Worm (Caenorhabditis elegans) whole organism, mixed stage, embryonic: ENCODE measurements around the gene C47E12.2.

Source experiments
- bed-3 ChIP-seq: fragments of 200-800 bp; sonication (Bioruptor generic); optimal IDR thresholded peaks from 3 replicates; lab custom pipeline; 2018; ENCODE audit warnings: mild to moderate bottlenecking, missing genetic modification characterization, moderate library complexity, missing compliant biosample characterization
- blmp-1 ChIP-seq: fragments of 150-350 bp; optimal IDR thresholded peaks from 2 replicates; lab custom pipeline; 2014; ENCODE audit warnings: missing biosample characterization, missing genetic modification characterization
- ces-1 ChIP-seq: fragments of 150-350 bp; optimal IDR thresholded peaks from 2 replicates; lab custom pipeline; 2014; ENCODE audit warnings: missing biosample characterization, missing genetic modification reagents, missing genetic modification characterization
- cnd-1 ChIP-seq: fragments of 200-800 bp; sonication (Bioruptor generic); optimal IDR thresholded peaks from 2 replicates; lab custom pipeline; 2018; ENCODE audit warnings: mild to moderate bottlenecking, missing genetic modification characterization, missing compliant biosample characterization
- drap-1 ChIP-seq: fragments of 200-800 bp; sonication (Bioruptor generic); optimal IDR thresholded peaks from 3 replicates; lab custom pipeline; 2018; ENCODE audit warnings: mild to moderate bottlenecking, missing genetic modification characterization, missing compliant biosample characterization
- elt-1 ChIP-seq: sonication (generic microtip); optimal IDR thresholded peaks from 2 replicates; lab custom pipeline; 2017; ENCODE audit warnings: missing genetic modification characterization, mild to moderate bottlenecking, missing compliant biosample characterization, antibody characterized with exemption, moderate library complexity, borderline replicate concordance; ENCODE audit not compliant: insufficient read depth
- elt-3 ChIP-seq: fragments of 150-350 bp; optimal IDR thresholded peaks from 2 replicates; lab custom pipeline; 2014; ENCODE audit warnings: missing biosample characterization, missing genetic modification characterization
- flh-1 ChIP-seq: fragments of 200-800 bp; sonication (Bioruptor generic); optimal IDR thresholded peaks from 2 replicates; lab custom pipeline; 2018; ENCODE audit warnings: mild to moderate bottlenecking, missing genetic modification characterization, moderate library complexity, missing compliant biosample characterization
- ham-2 ChIP-seq: fragments of 200-800 bp; sonication (Bioruptor generic); optimal IDR thresholded peaks from 2 replicates; lab custom pipeline; 2018; ENCODE audit warnings: mild to moderate bottlenecking, missing genetic modification characterization, missing compliant biosample characterization
- lin-32 ChIP-seq: fragments of 200-800 bp; sonication (Bioruptor generic); optimal IDR thresholded peaks from 2 replicates; lab custom pipeline; 2018; ENCODE audit warnings: mild to moderate bottlenecking, missing genetic modification characterization, missing compliant biosample characterization
- lsy-2 ChIP-seq: fragments of 150-350 bp; optimal IDR thresholded peaks from 2 replicates; lab custom pipeline; 2014; ENCODE audit warnings: missing biosample characterization, missing genetic modification characterization
- mab-5 ChIP-seq: fragments of 150-350 bp; optimal IDR thresholded peaks from 2 replicates; lab custom pipeline; 2014; ENCODE audit warnings: missing biosample characterization, missing genetic modification characterization
- mep-1 ChIP-seq: fragments of 150-350 bp; optimal IDR thresholded peaks from 2 replicates; lab custom pipeline; 2017; ENCODE audit warnings: missing biosample characterization, missing genetic modification reagents, missing genetic modification characterization, inconsistent platforms
- mls-2 ChIP-seq: sonication (generic microtip); optimal IDR thresholded peaks from 2 replicates; lab custom pipeline; 2016; ENCODE audit warnings: mild to moderate bottlenecking, missing genetic modification characterization, moderate library complexity, missing compliant biosample characterization
- nhr-12 ChIP-seq: fragments of 150-350 bp; optimal IDR thresholded peaks from 2 replicates; lab custom pipeline; 2014; ENCODE audit warnings: missing biosample characterization, missing genetic modification characterization
- nhr-2 ChIP-seq: fragments of 150-350 bp; optimal IDR thresholded peaks from 2 replicates; lab custom pipeline; 2014; ENCODE audit warnings: missing biosample characterization, missing genetic modification characterization
- nhr-237 ChIP-seq: fragments of 150-350 bp; optimal IDR thresholded peaks from 2 replicates; lab custom pipeline; 2014; ENCODE audit warnings: missing biosample characterization, missing genetic modification characterization
- nhr-28 ChIP-seq: fragments of 150-350 bp; optimal IDR thresholded peaks from 2 replicates; lab custom pipeline; 2014; ENCODE audit warnings: missing biosample characterization, missing genetic modification characterization
- nhr-76 ChIP-seq: sonication (generic microtip); optimal IDR thresholded peaks from 2 replicates; lab custom pipeline; 2017; ENCODE audit warnings: missing biosample characterization, missing genetic modification characterization
- pha-4 ChIP-seq: fragments of 150-350 bp; optimal IDR thresholded peaks from 2 replicates; lab custom pipeline; 2018; ENCODE audit warnings: missing biosample characterization, missing genetic modification reagents, missing genetic modification characterization
- snpc-4 ChIP-seq: fragments of 150-350 bp; optimal IDR thresholded peaks from 2 replicates; lab custom pipeline; 2014; ENCODE audit warnings: missing biosample characterization, missing genetic modification characterization
- sptf-1 ChIP-seq: sonication (generic microtip); optimal IDR thresholded peaks from 2 replicates; lab custom pipeline; 2017; ENCODE audit warnings: mild to moderate bottlenecking, missing genetic modification characterization, moderate library complexity, missing compliant biosample characterization
- tbx-8 ChIP-seq: fragments of 200-800 bp; sonication (Bioruptor generic); optimal IDR thresholded peaks from 2 replicates; lab custom pipeline; 2018; ENCODE audit warnings: mild to moderate bottlenecking, missing genetic modification characterization, moderate library complexity, missing compliant biosample characterization
- unc-120 ChIP-seq: sonication (generic microtip); optimal IDR thresholded peaks from 2 replicates; lab custom pipeline; 2017; ENCODE audit warnings: missing genetic modification characterization, missing compliant biosample characterization; ENCODE audit not compliant: poor library complexity, severe bottlenecking
- unc-39 ChIP-seq: fragments of 150-350 bp; optimal IDR thresholded peaks from 2 replicates; lab custom pipeline; 2014; ENCODE audit warnings: missing biosample characterization, missing genetic modification characterization
- unc-62 ChIP-seq: fragments of 150-350 bp; optimal IDR thresholded peaks from 2 replicates; lab custom pipeline; 2014; ENCODE audit warnings: missing biosample characterization, missing genetic modification reagents, missing genetic modification characterization
- ztf-11 ChIP-seq: fragments of 150-350 bp; optimal IDR thresholded peaks from 2 replicates; lab custom pipeline; 2014; ENCODE audit warnings: missing biosample characterization, missing genetic modification characterization

The C47E12.2 gene

ce11 chrIV:10007758-10008157, 4.5 kb upstream of the C47E12.2 start:
- TF ChIP-seq blmp-1: peak; percentile 82
- no peak for TF ChIP-seq sptf-1 (tag; lab: Kevin White, UChicago)
- no peak for TF ChIP-seq lin-32 (GFP tag; lab: Kevin White, UChicago)
- TF ChIP-seq drap-1 (GFP tag; lab: Kevin White, UChicago): no peak
- no peak for TF ChIP-seq snpc-4 (tag; lab: Kevin White, UChicago)
- TF ChIP-seq unc-120 (tag; lab: Kevin White, UChicago): no peak
- TF ChIP-seq bed-3 (GFP tag; lab: Kevin White, UChicago): no peak
- TF ChIP-seq nhr-12: no peak
- no peak for TF ChIP-seq nhr-2 (tag; lab: Kevin White, UChicago)
- no peak for TF ChIP-seq ham-2 (GFP tag; lab: Kevin White, UChicago)
- TF ChIP-seq ces-1: no peak
- no peak for TF ChIP-seq nhr-76
- TF ChIP-seq cnd-1 (tag; lab: Kevin White, UChicago): no peak
- TF ChIP-seq mep-1 (tag; lab: Kevin White, UChicago): no peak
- no peak for TF ChIP-seq unc-62
- TF ChIP-seq unc-39 (tag; lab: Kevin White, UChicago): no peak
- no peak for TF ChIP-seq nhr-28
- TF ChIP-seq mab-5 (tag; lab: Kevin White, UChicago): no peak
- TF ChIP-seq nhr-237 (tag; lab: Kevin White, UChicago): peak; percentile 15
- peak; percentile 57 for TF ChIP-seq pha-4 (tag; lab: Kevin White, UChicago)
- TF ChIP-seq tbx-8 (GFP tag; lab: Kevin White, UChicago): no peak
- no peak for TF ChIP-seq elt-3 (tag; lab: Kevin White, UChicago)
- no peak for TF ChIP-seq flh-1 (GFP tag; lab: Kevin White, UChicago)

ce11 chrIV:10006792-10007191, 3.5 kb upstream of the C47E12.2 start, which contains the start of gene C47E12.13:
TSS of gene C47E12.13 (minus strand) at chrIV:10006892.
- TF ChIP-seq mls-2 (tag; lab: Kevin White, UChicago): no peak
- TF ChIP-seq unc-39 (tag; lab: Kevin White, UChicago): no peak
- TF ChIP-seq nhr-12: no peak
- TF ChIP-seq snpc-4 (tag; lab: Kevin White, UChicago): no peak
- TF ChIP-seq flh-1 (GFP tag; lab: Kevin White, UChicago): no peak
- no peak for TF ChIP-seq blmp-1

- TF ChIP-seq ztf-11 (tag; lab: Kevin White, UChicago): no peak
- TF ChIP-seq tbx-8 (GFP tag; lab: Kevin White, UChicago): no peak
- no peak for TF ChIP-seq drap-1 (GFP tag; lab: Kevin White, UChicago)
- no peak for TF ChIP-seq bed-3 (GFP tag; lab: Kevin White, UChicago)
- TF ChIP-seq mep-1 (tag; lab: Kevin White, UChicago): no peak
- no peak for TF ChIP-seq unc-62
Measured at ce11 chrIV:10001748-10002147, 1.6 kb downstream of the C47E12.2 start, which contains the start of gene C47E12.3. TSS of gene C47E12.3 (minus strand) at chrIV:10001848.

ce11 chrIV:9998487-9999218, 4.6 kb downstream of the C47E12.2 start, which contains the start of gene pyp-1:
TSS of gene pyp-1 (minus strand) at chrIV:9998925.
- TF ChIP-seq nhr-76 (no peak), lsy-2 (tag; lab: Kevin White, UChicago) (peak; percentile 54), lin-32 (GFP tag; lab: Kevin White, UChicago) (no peak)

DNA sequence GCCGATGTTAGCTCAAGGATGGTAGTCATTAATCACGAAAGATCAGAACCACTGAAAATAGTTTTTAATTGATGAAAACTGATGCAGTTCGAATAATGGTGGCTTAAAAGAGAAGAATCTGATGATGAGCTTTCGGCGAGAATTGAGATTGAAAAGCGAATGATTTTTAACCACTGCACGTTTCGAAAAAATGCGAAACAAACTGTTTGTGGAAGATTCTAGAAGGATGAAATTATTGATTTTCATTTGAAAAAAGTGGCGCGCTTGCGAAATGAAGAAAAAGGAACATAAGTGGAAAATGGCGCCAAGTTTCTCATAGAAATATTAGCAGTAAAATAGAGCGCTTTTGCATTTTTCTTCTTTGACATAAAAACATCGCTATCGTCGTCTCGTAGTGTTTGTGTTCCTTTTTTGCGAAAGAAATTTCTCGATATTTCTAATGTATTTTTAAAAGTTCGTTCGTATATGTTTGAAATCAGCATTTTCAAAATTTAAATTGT, 8.4 kb downstream of the C47E12.2 start, which contains the start of gene uba-1:
uba-1 (minus strand) TSS at position 51 of the 500 bp plus-strand sequence.
- TF ChIP-seq nhr-2 (tag; lab: Kevin White, UChicago): no peak
- no peak for TF ChIP-seq elt-1
- TF ChIP-seq tbx-8 (GFP tag; lab: Kevin White, UChicago): no peak
- no peak for TF ChIP-seq lin-32 (GFP tag; lab: Kevin White, UChicago)
